Fruit fly (Drosophila melanogaster) whole organism, larva: Measurements from ENCODE around the gene bsf.

Source experiments
- noc ChIP-seq: fragments of 200-800 bp; sonication (Bioruptor generic); optimal IDR thresholded peaks from 3 replicates; lab custom pipeline; 2019; ENCODE audit warnings: missing biosample characterization, mild to moderate bottlenecking, missing genetic modification characterization, moderate library complexity

Gene bsf

dm6 chr2L:18442903-18443608 is 11.3 kb downstream of the bsf start, which contains the start of gene RpS26:
RpS26 (minus strand) TSS chr2L:18443277.
- TF ChIP-seq noc (tag; lab: Kevin White, UChicago), result no peak

- TF ChIP-seq noc (tag; lab: Kevin White, UChicago), result no peak
These were observed 13.2 kb downstream of the bsf start for dm6 chr2L:18441220-18441619.
